Fruit fly (Drosophila melanogaster) whole organism, adult: ENCODE data around the gene CG15629.

ENCODE experiments used
- CG11617 ChIP-seq: fragments of 200-800 bp; sonication (Bioruptor generic); optimal IDR thresholded peaks from 2 replicates; lab custom pipeline; 2017; ENCODE audit warnings: mild to moderate bottlenecking, missing biosample characterization, missing genetic modification reagents, missing genetic modification characterization
- CG12768 ChIP-seq: fragments of 200-800 bp; sonication (Bioruptor generic); optimal IDR thresholded peaks from 2 replicates; lab custom pipeline; 2017; ENCODE audit warnings: missing biosample characterization, missing genetic modification characterization, mild to moderate bottlenecking, moderate library complexity, missing genetic modification reagents
- CG14711 ChIP-seq: fragments of 200-800 bp; sonication (Bioruptor generic); optimal IDR thresholded peaks from 2 replicates; lab custom pipeline; 2018; ENCODE audit warnings: missing biosample characterization, mild to moderate bottlenecking, missing genetic modification characterization, moderate library complexity
- CG1620 ChIP-seq: fragments of 200-800 bp; sonication (Bioruptor generic); optimal IDR thresholded peaks from 2 replicates; lab custom pipeline; 2016; ENCODE audit warnings: missing biosample characterization, missing genetic modification characterization
- CG33017 ChIP-seq: fragments of 200-800 bp; sonication (Bioruptor generic); optimal IDR thresholded peaks from 2 replicates; lab custom pipeline; 2018; ENCODE audit warnings: missing biosample characterization, mild to moderate bottlenecking, missing genetic modification characterization, moderate library complexity
- CG5204 ChIP-seq: fragments of 200-800 bp; sonication (Bioruptor generic); optimal IDR thresholded peaks from 2 replicates; lab custom pipeline; 2016; ENCODE audit warnings: missing biosample characterization, missing genetic modification characterization
- CG7045 ChIP-seq: fragments of 200-800 bp; sonication (Bioruptor generic); optimal IDR thresholded peaks from 2 replicates; lab custom pipeline; 2017; ENCODE audit warnings: missing biosample characterization, mild to moderate bottlenecking, missing genetic modification characterization
- CG7101 ChIP-seq: fragments of 200-800 bp; sonication (Bioruptor generic); optimal IDR thresholded peaks from 2 replicates; lab custom pipeline; 2018; ENCODE audit warnings: missing biosample characterization, mild to moderate bottlenecking, missing genetic modification characterization, moderate library complexity
- Clk ChIP-seq: fragments of 200-800 bp; sonication (Bioruptor generic); optimal IDR thresholded peaks from 2 replicates; lab custom pipeline; 2017; ENCODE audit warnings: missing biosample characterization, missing genetic modification characterization
- Crg-1 ChIP-seq: fragments of 200-800 bp; sonication (Bioruptor generic); optimal IDR thresholded peaks from 2 replicates; lab custom pipeline; 2016; ENCODE audit warnings: missing biosample characterization, missing genetic modification characterization
- Hr96 ChIP-seq: fragments of 200-800 bp; sonication (Bioruptor generic); optimal IDR thresholded peaks from 2 replicates; lab custom pipeline; 2016; ENCODE audit warnings: missing biosample characterization, missing genetic modification characterization
- Mnt ChIP-seq: fragments of 200-800 bp; sonication (Bioruptor generic); optimal IDR thresholded peaks from 2 replicates; lab custom pipeline; 2016; ENCODE audit warnings: missing biosample characterization, mild to moderate bottlenecking, missing genetic modification characterization
- bab1 ChIP-seq: fragments of 200-800 bp; sonication (Bioruptor generic); optimal IDR thresholded peaks from 3 replicates; lab custom pipeline; 2019; ENCODE audit warnings: missing biosample characterization, mild to moderate bottlenecking, missing genetic modification characterization, moderate library complexity
- cic ChIP-seq: fragments of 200-800 bp; sonication (Bioruptor generic); optimal IDR thresholded peaks from 2 replicates; lab custom pipeline; 2017; ENCODE audit warnings: missing biosample characterization, mild to moderate bottlenecking, missing genetic modification characterization, moderate library complexity
- cnc ChIP-seq, 2 experiments: fragments of >200 bp; optimal IDR thresholded peaks; 2 replicates each; lab custom pipeline; 2017
- kay ChIP-seq: fragments of 200-800 bp; sonication (Bioruptor generic); peaks from one replicate; lab custom pipeline; 2016; ENCODE audit warnings: missing biosample characterization, missing genetic modification characterization, borderline replicate concordance
- ovo ChIP-seq: fragments of 200-800 bp; sonication (Bioruptor generic); optimal IDR thresholded peaks from 2 replicates; lab custom pipeline; 2016; ENCODE audit warnings: missing biosample characterization, missing genetic modification characterization
- pad ChIP-seq: fragments of 200-800 bp; sonication (Bioruptor generic); optimal IDR thresholded peaks from 3 replicates; lab custom pipeline; 2017; ENCODE audit warnings: missing biosample characterization, missing genetic modification characterization, mild to moderate bottlenecking, moderate library complexity, missing genetic modification reagents
- tj ChIP-seq: fragments of 200-800 bp; sonication (Bioruptor generic); optimal IDR thresholded peaks from 3 replicates; lab custom pipeline; 2017; ENCODE audit warnings: missing biosample characterization, mild to moderate bottlenecking, missing genetic modification characterization, moderate library complexity
- toe ChIP-seq: fragments of 200-800 bp; sonication (Bioruptor generic); optimal IDR thresholded peaks from 2 replicates; lab custom pipeline; 2016; ENCODE audit warnings: missing biosample characterization, missing genetic modification characterization

CG15629 gene

dm6 chr2L:4829040-4829439 lies 16.2 kb downstream of the CG15629 start:
- TF ChIP-seq Crg-1 (GFP tag; lab: Kevin White, UChicago) (peak; percentile 58), bab1 (GFP tag; lab: Kevin White, UChicago) (no peak), CG7045 (peak; percentile 59), CG33017 (tag; lab: Kevin White, UChicago) (peak; percentile 55), CG7101 (peak; percentile 41), CG11617 (GFP tag; lab: Kevin White, UChicago) (peak; percentile 23), pad (GFP tag; lab: Kevin White, UChicago) (peak; percentile 11), Mnt (peak; percentile 27), ovo (GFP tag; lab: Kevin White, UChicago) (peak; percentile 31), CG1620 (GFP tag; lab: Kevin White, UChicago) (no peak), cic (GFP tag; lab: Kevin White, UChicago) (peak; percentile 68), toe (peak; percentile 14), tj (GFP tag; lab: Kevin White, UChicago) (no peak), cnc (optimal IDR thresholded peaks at IDR 0.05; lab: Kevin White, UChicago) (no peak), CG14711 (tag; lab: Kevin White, UChicago) (no peak), kay (peak; percentile 10), Clk (GFP tag; lab: Kevin White, UChicago) (no peak), CG5204 (no peak), CG12768 (GFP tag; lab: Kevin White, UChicago) (peak; percentile 56), Hr96 (GFP tag; lab: Kevin White, UChicago) (no peak)

dm6 chr2L:4830490-4830889 lies 17.7 kb downstream of the CG15629 start, which contains the start of gene Fnta:
Gene Fnta, minus strand, starts transcription at chr2L:4830693.
- no peak for TF ChIP-seq CG11617 (GFP tag; lab: Kevin White, UChicago)
- peak; percentile 19 for TF ChIP-seq bab1 (GFP tag; lab: Kevin White, UChicago)
- TF ChIP-seq kay = peak; percentile 84
- no peak for TF ChIP-seq toe

- TF ChIP-seq kay (peak; percentile 96), toe (no peak)
Measured at dm6 chr2L:4835091-4835689, 22.4 kb downstream of the CG15629 start, which contains the start of gene Ir25a. Gene Ir25a, minus strand, starts transcription at chr2L:4835300.

dm6 chr2L:4836193-4836592 lies 23.4 kb downstream of the CG15629 start:
- TF ChIP-seq toe (no peak), Crg-1 (GFP tag; lab: Kevin White, UChicago) (no peak), cic (GFP tag; lab: Kevin White, UChicago) (no peak), tj (GFP tag; lab: Kevin White, UChicago) (no peak), CG1620 (GFP tag; lab: Kevin White, UChicago) (no peak), CG14711 (tag; lab: Kevin White, UChicago) (no peak), ovo (GFP tag; lab: Kevin White, UChicago) (no peak), kay (no peak), pad (GFP tag; lab: Kevin White, UChicago) (no peak), CG11617 (GFP tag; lab: Kevin White, UChicago) (no peak), bab1 (GFP tag; lab: Kevin White, UChicago) (no peak), CG12768 (GFP tag; lab: Kevin White, UChicago) (no peak), CG7045 (no peak)

- TF ChIP-seq Crg-1 (GFP tag; lab: Kevin White, UChicago) (peak; percentile 90), Clk (GFP tag; lab: Kevin White, UChicago) (peak; percentile 90), CG14711 (tag; lab: Kevin White, UChicago) (peak; percentile 92), tj (GFP tag; lab: Kevin White, UChicago) (peak; percentile 69), CG7045 (peak; percentile 94), CG5204 (peak; percentile 95), ovo (GFP tag; lab: Kevin White, UChicago) (peak; percentile 92), CG12768 (GFP tag; lab: Kevin White, UChicago) (peak; percentile 95), Hr96 (GFP tag; lab: Kevin White, UChicago) (peak; percentile 88), CG7101 (peak; percentile 92), cic (GFP tag; lab: Kevin White, UChicago) (peak; percentile 26), kay (no peak), Mnt (peak; percentile 88), bab1 (GFP tag; lab: Kevin White, UChicago) (peak; percentile 94), pad (GFP tag; lab: Kevin White, UChicago) (peak; percentile 81), CG33017 (tag; lab: Kevin White, UChicago) (peak; percentile 94), CG11617 (GFP tag; lab: Kevin White, UChicago) (peak; percentile 89), cnc (optimal IDR thresholded peaks at IDR 0.05; lab: Kevin White, UChicago) (no peak), CG1620 (GFP tag; lab: Kevin White, UChicago) (peak; percentile 92), toe (peak; percentile 90)
Measured at dm6 chr2L:4837772-4838397, 25.1 kb downstream of the CG15629 start, which contains the start of the genes tank and CG12194. Gene tank, minus strand, starts transcription at chr2L:4837999. Gene CG12194, plus strand, starts transcription at chr2L:4838347.
